Worm (Caenorhabditis elegans): ENCODE measurements around the gene trp-2.

trp-2 gene

ce11 chrIII:1037173-1037572, 45.5 kb downstream of the trp-2 start, which contains the start of the genes chin-1 and BE0003N10.1:
TSS of gene chin-1 (minus strand) at chrIII:1037212.
TSS of gene BE0003N10.1 (plus strand) at chrIII:1037492.
- TF ChIP-seq tlf-1 (GFP tag; optimal IDR thresholded peaks at IDR 0.05) (no peak), ztf-18 (tag; optimal IDR thresholded peaks at IDR 0.05) (peak; percentile 92), attf-6 (GFP tag; IDR thresholded peaks at IDR 0.05) (no peak), F33H1.4 (GFP tag; IDR thresholded peaks at IDR 0.05) (peak; percentile 41), F23B12.7 (tag; optimal IDR thresholded peaks at IDR 0.05; ENCODE audit: insufficient read depth) (peak; percentile 7), cebp-1 (GFP tag; IDR thresholded peaks at IDR 0.05) (no peak), cebp-1 (tag; optimal IDR thresholded peaks at IDR 0.05) (peak; percentile 31), lin-35 (GFP tag; optimal IDR thresholded peaks at IDR 0.05) (peak in 1 of 3 experiments; percentile 35), mcd-1 (GFP tag; IDR thresholded peaks at IDR 0.05) (peak; percentile 72)

- TF ChIP-seq zfh-2 (GFP tag; conservative IDR thresholded peaks at IDR 0.05) (peak; percentile 75), F55B11.4 (tag; optimal IDR thresholded peaks at IDR 0.05; ENCODE audit: borderline replicate concordance, insufficient read depth) (no peak)
These were observed 48.4 kb downstream of the trp-2 start for ce11 chrIII:1040059-1040458.

ce11 chrIII:1043790-1044189, 52.1 kb downstream of the trp-2 start:
- no peak for TF ChIP-seq dpl-1 (GFP tag; optimal IDR thresholded peaks at IDR 0.05)
- no peak for TF ChIP-seq D2030.7 (GFP tag; IDR thresholded peaks at IDR 0.05)
- peak; percentile 45; the same call in 1 of the 2 replicates for TF ChIP-seq egrh-3 (GFP tag; IDR thresholded peaks at IDR 0.05)
- TF ChIP-seq F22D6.2 (tag; optimal IDR thresholded peaks at IDR 0.05): no peak
- TF ChIP-seq zfh-2 (GFP tag; conservative IDR thresholded peaks at IDR 0.05): peak; percentile 76
